Worm (Caenorhabditis elegans) whole organism, mixed stage, embryonic: ENCODE measurements around the gene metl-5.
"Not testable (repeated sequence)": the region's sequence is repeated elsewhere in the genome, so short reads cannot be mapped to it uniquely, and the experiment has no call there.

Experiments
- blmp-1 ChIP-seq: fragments of 150-350 bp; optimal IDR thresholded peaks from 2 replicates; lab custom pipeline; 2014; ENCODE audit warnings: missing biosample characterization, missing genetic modification characterization
- lsy-2 ChIP-seq: fragments of 150-350 bp; optimal IDR thresholded peaks from 2 replicates; lab custom pipeline; 2014; ENCODE audit warnings: missing biosample characterization, missing genetic modification characterization
- snpc-4 ChIP-seq: fragments of 150-350 bp; optimal IDR thresholded peaks from 2 replicates; lab custom pipeline; 2014; ENCODE audit warnings: missing biosample characterization, missing genetic modification characterization

DNA sequence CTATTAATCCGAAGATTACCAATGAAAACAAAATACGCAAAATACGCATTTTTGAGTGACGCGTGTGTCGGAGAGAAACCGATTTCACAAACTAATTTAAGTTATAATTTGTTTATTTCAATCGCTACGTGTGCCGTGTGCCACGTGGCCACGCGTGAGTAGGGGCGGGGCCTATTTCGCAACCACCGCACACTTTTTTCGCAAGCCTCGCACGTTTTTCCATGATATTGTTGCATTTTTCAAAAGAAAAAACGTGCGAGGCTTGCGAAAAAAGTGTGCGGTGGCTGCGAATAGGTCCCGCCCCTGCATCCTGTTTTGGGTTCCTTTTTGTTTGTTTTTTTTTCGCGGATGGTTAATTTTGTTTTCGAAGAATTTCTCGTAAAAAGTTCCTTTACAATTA lies 17.7 kb upstream of the metl-5 start, which contains the start of gene enu-3.2:
- not testable (repeated sequence) for TF ChIP-seq snpc-4 (tag; lab: Kevin White, UChicago); blmp-1; lsy-2 (tag; lab: Kevin White, UChicago)
